Fruit fly (Drosophila melanogaster): Measurements from ENCODE around the gene CG5783.

DNA sequence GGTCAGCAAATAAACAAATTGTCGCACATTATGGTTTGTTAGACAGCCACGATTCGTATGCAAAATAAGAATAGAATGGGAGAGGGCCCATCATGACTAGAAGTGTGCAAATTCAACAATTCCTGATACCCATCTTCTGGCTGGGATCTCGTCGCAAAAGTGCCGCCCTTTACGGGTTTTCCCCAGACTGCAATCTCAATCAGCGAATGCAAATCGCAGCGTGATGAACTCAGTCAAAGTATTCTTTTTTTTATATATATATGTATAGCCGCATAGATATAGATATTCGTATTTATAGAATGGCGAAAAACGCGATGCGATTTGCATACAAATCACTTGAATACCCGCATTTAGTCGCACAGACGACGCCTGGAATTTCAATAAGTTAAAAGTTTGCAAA lies 32.9 kb upstream of the CG5783 start:
- no peak for TF ChIP-seq CG18619 (GFP tag; optimal IDR thresholded peaks at IDR 0.05)
- no peak for TF ChIP-seq Fer2 (tag; optimal IDR thresholded peaks at IDR 0.05)
- no peak for TF ChIP-seq CG10321 (GFP tag; IDR thresholded peaks at IDR 0.05)
- no peak for TF ChIP-seq insv (GFP tag; optimal IDR thresholded peaks at IDR 0.05)
- no peak for TF ChIP-seq chn (GFP tag; optimal IDR thresholded peaks at IDR 0.05)
- no peak for TF ChIP-seq org-1 (GFP tag; optimal IDR thresholded peaks at IDR 0.05)
- TF ChIP-seq jing (GFP tag; optimal IDR thresholded peaks at IDR 0.05): no peak

Measured in whole organism, embryonic.